Worm (Caenorhabditis elegans): Measurements from ENCODE around the gene rps-29.
A peak's percentile ranks its signal among the peaks of the same experiment; 100 is the strongest.

- TF ChIP-seq efl-1 (optimal IDR thresholded peaks at IDR 0.05) (no peak), efl-1 (GFP tag; optimal IDR thresholded peaks at IDR 0.05 in 1 of 2) (no peak), ztf-11 (tag; optimal IDR thresholded peaks at IDR 0.05) (no peak), nhr-237 (tag; optimal IDR thresholded peaks at IDR 0.05) (no peak), nhr-76 (tag; optimal IDR thresholded peaks at IDR 0.05) (no peak), fkh-10 (GFP tag; optimal IDR thresholded peaks at IDR 0.05) (no peak), nhr-20 (tag; optimal IDR thresholded peaks at IDR 0.05) (no peak), lin-14 (GFP tag; optimal IDR thresholded peaks at IDR 0.05) (peak; percentile 17), ceh-82 (tag; optimal IDR thresholded peaks at IDR 0.05) (no peak)
These were observed 49.6 kb upstream of the rps-29 start for ce11 chrIII:744459-744858.

Measured in whole organism, L1 larva.